Worm (Caenorhabditis elegans) whole organism, L1 larva: Measurements from ENCODE around the gene F21C10.7.

Source experiments
- C16A3.4 ChIP-seq: fragments of 150-350 bp; optimal IDR thresholded peaks from 2 replicates; lab custom pipeline; 2014; ENCODE audit warnings: missing biosample characterization, missing genetic modification characterization
- F16B12.6 ChIP-seq: fragments of 150-350 bp; optimal IDR thresholded peaks from 2 replicates; lab custom pipeline; 2014; ENCODE audit warnings: missing biosample characterization, missing genetic modification characterization
- Y116A8C.19 ChIP-seq: sonication (generic microtip); optimal IDR thresholded peaks from 2 replicates; lab custom pipeline; 2016; ENCODE audit warnings: missing compliant biosample characterization, missing genetic modification characterization, borderline replicate concordance
- aha-1 ChIP-seq: fragments of 150-350 bp; optimal IDR thresholded peaks from 2 replicates; lab custom pipeline; 2014; ENCODE audit warnings: missing biosample characterization, missing genetic modification characterization
- aly-2 ChIP-seq: fragments of 150-350 bp; optimal IDR thresholded peaks from 2 replicates; lab custom pipeline; 2014; ENCODE audit warnings: missing biosample characterization, missing genetic modification characterization
- blmp-1 ChIP-seq: fragments of 150-350 bp; optimal IDR thresholded peaks from 2 replicates; lab custom pipeline; 2014; ENCODE audit warnings: missing biosample characterization, missing genetic modification characterization
- ceh-8 ChIP-seq: fragments of 200-800 bp; sonication (Bioruptor generic); optimal IDR thresholded peaks from 2 replicates; lab custom pipeline; 2018; ENCODE audit warnings: mild to moderate bottlenecking, missing genetic modification characterization, moderate library complexity, missing compliant biosample characterization
- ceh-82 ChIP-seq, 3 experiments: fragments of 150-350 bp in 1 of 3; sonication (generic microtip) in 2 of 3; optimal IDR thresholded peaks; 2 replicates each; lab custom pipeline; 2014 to 2017; ENCODE audit warnings: missing biosample characterization in 3 of 3, missing genetic modification characterization in 3 of 3
- ceh-90 ChIP-seq: sonication (generic microtip); optimal IDR thresholded peaks from 2 replicates; lab custom pipeline; 2016; ENCODE audit warnings: missing genetic modification characterization, missing compliant biosample characterization
- ces-1 ChIP-seq: fragments of 150-350 bp; optimal IDR thresholded peaks from 2 replicates; lab custom pipeline; 2014; ENCODE audit warnings: missing biosample characterization, missing genetic modification reagents, missing genetic modification characterization
- dpl-1 ChIP-seq, 3 experiments: fragments of 150-350 bp in 2 of 3; sonication (generic microtip) in 1 of 3; optimal IDR thresholded peaks; 2 replicates each; lab custom pipeline; 2014 to 2017; ENCODE audit warnings: missing biosample characterization in 3 of 3, missing genetic modification characterization in 3 of 3, missing genetic modification reagents in 3 of 3
- dsc-1 ChIP-seq: sonication (generic microtip); optimal IDR thresholded peaks from 2 replicates; lab custom pipeline; 2016; ENCODE audit warnings: mild to moderate bottlenecking, missing genetic modification characterization, missing compliant biosample characterization
- efl-1 ChIP-seq, 4 experiments: fragments of 150-350 bp; optimal IDR thresholded peaks in 3 of 4; peaks in 1 of 4; 1 replicate in 1 of 4; 2 replicates in 3 of 4; lab custom pipeline; 2014; ENCODE audit warnings: missing biosample characterization in 2 of 4, missing genetic modification characterization in 2 of 4, missing genetic modification reagents in 2 of 4
- efl-3 ChIP-seq: fragments of 200-800 bp; sonication (Bioruptor generic); optimal IDR thresholded peaks from 2 replicates; lab custom pipeline; 2018; ENCODE audit warnings: mild to moderate bottlenecking, missing genetic modification characterization, missing compliant biosample characterization
- elt-2 ChIP-seq: sonication (generic microtip); optimal IDR thresholded peaks from 2 replicates; lab custom pipeline; 2016; ENCODE audit warnings: missing genetic modification characterization, mild to moderate bottlenecking, inconsistent platforms, missing compliant biosample characterization, missing genetic modification reagents
- fkh-10 ChIP-seq: sonication (generic microtip); optimal IDR thresholded peaks from 2 replicates; lab custom pipeline; 2017; ENCODE audit warnings: missing biosample characterization, missing genetic modification reagents, missing genetic modification characterization
- fkh-4 ChIP-seq: sonication (generic microtip); optimal IDR thresholded peaks from 2 replicates; lab custom pipeline; 2016; ENCODE audit warnings: missing compliant biosample characterization, missing genetic modification characterization, borderline replicate concordance
- fkh-8 ChIP-seq: sonication (generic microtip); optimal IDR thresholded peaks from 2 replicates; lab custom pipeline; 2016; ENCODE audit warnings: mild to moderate bottlenecking, missing genetic modification characterization, missing compliant biosample characterization
- grh-1 ChIP-seq: fragments of 200-800 bp; sonication (Bioruptor generic); IDR thresholded peaks from 2 replicates; pipeline ENCODE4 v1.3.6; 2022; ENCODE audit warnings: missing genetic modification reagents, missing genetic modification characterization, missing compliant biosample characterization
- hlh-17 ChIP-seq: fragments of 200-800 bp; sonication (Bioruptor generic); optimal IDR thresholded peaks from 2 replicates; lab custom pipeline; 2018; ENCODE audit warnings: missing genetic modification characterization, mild to moderate bottlenecking, missing compliant biosample characterization, moderate library complexity, borderline replicate concordance
- irx-1 ChIP-seq: sonication (generic microtip); optimal IDR thresholded peaks from 2 replicates; lab custom pipeline; 2016; ENCODE audit warnings: missing genetic modification characterization, missing compliant biosample characterization
- isw-1 ChIP-seq: fragments of 200-800 bp; sonication (Bioruptor generic); IDR thresholded peaks from 2 replicates; pipeline ENCODE4 v1.3.6; 2022; ENCODE audit warnings: missing genetic modification characterization, missing compliant biosample characterization
- jun-1 ChIP-seq: fragments of 150-350 bp; optimal IDR thresholded peaks from 2 replicates; lab custom pipeline; 2014; ENCODE audit warnings: missing biosample characterization, missing genetic modification reagents, missing genetic modification characterization
- lin-15B ChIP-seq: fragments of 150-350 bp; sonication (generic microtip); optimal IDR thresholded peaks from 3 replicates; lab custom pipeline; 2014; ENCODE audit warnings: missing biosample characterization, missing genetic modification characterization
- mdl-1 ChIP-seq, 2 experiments: fragments of 150-350 bp; optimal IDR thresholded peaks; 2 replicates each; lab custom pipeline; 2014 to 2017; ENCODE audit warnings: missing biosample characterization in 2 of 2, missing genetic modification characterization in 2 of 2, inconsistent platforms in 1 of 2
- mef-2 ChIP-seq: fragments of 150-350 bp; optimal IDR thresholded peaks from 2 replicates; lab custom pipeline; 2014; ENCODE audit warnings: missing biosample characterization, missing genetic modification characterization
- mep-1 ChIP-seq: fragments of 150-350 bp; optimal IDR thresholded peaks from 2 replicates; lab custom pipeline; 2014; ENCODE audit warnings: missing biosample characterization, missing genetic modification characterization
- nhr-19 ChIP-seq: fragments of 200-800 bp; sonication (Bioruptor generic); conservative IDR thresholded peaks from 2 replicates; pipeline ENCODE4 v1.3.6; 2022; ENCODE audit warnings: missing genetic modification characterization, missing compliant biosample characterization
- nhr-20 ChIP-seq: sonication (generic microtip); optimal IDR thresholded peaks from 2 replicates; lab custom pipeline; 2016; ENCODE audit warnings: mild to moderate bottlenecking, missing genetic modification characterization, missing compliant biosample characterization
- nhr-28 ChIP-seq: fragments of 150-350 bp; optimal IDR thresholded peaks from 2 replicates; lab custom pipeline; 2014; ENCODE audit warnings: missing biosample characterization, missing genetic modification characterization
- nhr-47 ChIP-seq: sonication (generic microtip); optimal IDR thresholded peaks from 2 replicates; lab custom pipeline; 2016; ENCODE audit warnings: mild to moderate bottlenecking, missing genetic modification characterization, moderate library complexity, missing compliant biosample characterization
- nhr-84 ChIP-seq: sonication (generic microtip); optimal IDR thresholded peaks from 2 replicates; lab custom pipeline; 2017; ENCODE audit warnings: missing biosample characterization, missing genetic modification characterization
- nhr-85 ChIP-seq: sonication (generic microtip); peaks from one replicate; lab custom pipeline; 2016; ENCODE audit warnings: missing genetic modification characterization, inconsistent platforms, missing compliant biosample characterization
- pag-3 ChIP-seq: sonication (generic microtip); optimal IDR thresholded peaks from 2 replicates; lab custom pipeline; 2017; ENCODE audit warnings: missing genetic modification characterization, mild to moderate bottlenecking, missing compliant biosample characterization, antibody characterized with exemption, borderline replicate concordance; ENCODE audit not compliant: insufficient read depth
- pax-3 ChIP-seq: fragments of 200-800 bp; sonication (Bioruptor generic); optimal IDR thresholded peaks from 2 replicates; lab custom pipeline; 2018; ENCODE audit warnings: mild to moderate bottlenecking, missing genetic modification characterization, moderate library complexity, missing compliant biosample characterization
- pqm-1 ChIP-seq: sonication (generic microtip); optimal IDR thresholded peaks from 3 replicates; lab custom pipeline; 2017; ENCODE audit warnings: missing biosample characterization, missing genetic modification characterization
- sox-4 ChIP-seq: sonication (generic microtip); optimal IDR thresholded peaks from 2 replicates; lab custom pipeline; 2016; ENCODE audit warnings: missing genetic modification characterization, missing compliant biosample characterization
- sptf-1 ChIP-seq: fragments of 150-350 bp; optimal IDR thresholded peaks from 2 replicates; lab custom pipeline; 2014; ENCODE audit warnings: missing biosample characterization, missing genetic modification characterization
- sup-37 ChIP-seq: fragments of 200-800 bp; sonication (Bioruptor generic); optimal IDR thresholded peaks from 2 replicates; lab custom pipeline; 2018; ENCODE audit warnings: mild to moderate bottlenecking, missing genetic modification characterization, missing compliant biosample characterization
- tlp-1 ChIP-seq: fragments of 150-350 bp; optimal IDR thresholded peaks from 2 replicates; lab custom pipeline; 2014; ENCODE audit warnings: missing biosample characterization, missing genetic modification characterization
- unc-130 ChIP-seq: fragments of 150-350 bp; optimal IDR thresholded peaks from 2 replicates; lab custom pipeline; 2017; ENCODE audit warnings: missing biosample characterization, missing genetic modification characterization, inconsistent platforms
- unc-62 ChIP-seq: fragments of 150-350 bp; optimal IDR thresholded peaks from 2 replicates; lab custom pipeline; 2014; ENCODE audit warnings: missing biosample characterization, missing genetic modification reagents, missing genetic modification characterization
- unc-86 ChIP-seq: sonication (generic microtip); optimal IDR thresholded peaks from 2 replicates; lab custom pipeline; 2016; ENCODE audit warnings: missing genetic modification characterization, missing compliant biosample characterization
- vab-15 ChIP-seq: sonication (generic microtip); optimal IDR thresholded peaks from 2 replicates; lab custom pipeline; 2017; ENCODE audit warnings: missing genotype, mild to moderate bottlenecking, missing genetic modification characterization, missing compliant biosample characterization
- xbp-1 ChIP-seq: sonication (generic microtip); optimal IDR thresholded peaks from 2 replicates; lab custom pipeline; 2016; ENCODE audit warnings: missing genetic modification characterization, missing compliant biosample characterization
- zag-1 ChIP-seq: fragments of 150-350 bp; optimal IDR thresholded peaks from 2 replicates; lab custom pipeline; 2014; ENCODE audit warnings: missing biosample characterization, missing genetic modification characterization
- zip-4 ChIP-seq: fragments of 200-800 bp; sonication (Bioruptor generic); optimal IDR thresholded peaks from 2 replicates; lab custom pipeline; 2018; ENCODE audit warnings: mild to moderate bottlenecking, missing genetic modification characterization, moderate library complexity, missing compliant biosample characterization

F21C10.7 gene

DNA sequence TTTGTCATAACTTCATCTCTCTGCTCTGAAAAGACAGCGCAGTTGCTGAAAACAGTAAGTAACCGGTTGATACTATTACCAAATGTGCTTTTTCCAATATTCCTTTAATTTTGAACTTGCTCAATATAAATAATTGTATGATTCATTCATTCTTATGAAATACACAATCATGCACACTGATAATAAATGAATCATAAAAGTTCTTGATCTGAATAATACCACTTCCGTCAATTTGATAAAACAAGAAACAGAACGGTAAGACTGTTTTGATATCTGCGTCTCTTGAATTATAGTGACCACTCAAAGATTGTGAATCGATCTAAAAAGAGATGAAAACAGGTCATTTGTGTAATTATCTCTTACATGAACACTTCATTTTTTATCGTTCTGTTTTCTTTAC, 13.7 kb downstream of the F21C10.7 start, which contains the start of gene F21C10.4:
Gene F21C10.4 (plus strand): TSS at position 301 of the 400 bp plus-strand sequence.
- TF ChIP-seq efl-1 (optimal IDR thresholded peaks at IDR 0.05; lab: Kevin White, UChicago) (no peak), efl-1 (GFP tag; optimal IDR thresholded peaks at IDR 0.05 in 1 of 2; lab: Kevin White, UChicago) (peak in 1 of 2 experiments; percentile 35), nhr-19 (no peak)

DNA sequence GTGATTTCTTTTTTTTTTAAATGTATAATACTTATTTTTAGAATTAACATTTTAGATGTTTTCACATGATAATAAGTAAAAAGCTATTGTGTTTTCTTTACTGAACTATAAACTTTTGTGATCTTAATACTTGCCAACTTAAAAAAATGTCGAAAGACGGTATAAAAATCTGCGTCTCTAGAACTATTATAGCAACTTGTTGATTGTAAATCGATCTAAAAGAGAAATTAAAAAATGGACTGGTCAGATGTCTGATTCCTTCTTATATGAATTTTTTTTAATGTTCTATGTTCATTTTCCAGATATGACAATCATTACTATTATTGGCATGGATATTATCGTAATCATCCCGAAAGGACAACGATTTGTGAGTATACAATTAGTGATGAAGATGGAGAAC, 15.2 kb downstream of the F21C10.7 start, which contains the start of gene F21C10.3:
Gene F21C10.3 (plus strand): TSS at position 301 of the 400 bp plus-strand sequence.
- no peak for TF ChIP-seq ceh-8 (GFP tag; lab: Kevin White, UChicago)
- TF ChIP-seq dsc-1 (tag; lab: Kevin White, UChicago), result no peak

DNA sequence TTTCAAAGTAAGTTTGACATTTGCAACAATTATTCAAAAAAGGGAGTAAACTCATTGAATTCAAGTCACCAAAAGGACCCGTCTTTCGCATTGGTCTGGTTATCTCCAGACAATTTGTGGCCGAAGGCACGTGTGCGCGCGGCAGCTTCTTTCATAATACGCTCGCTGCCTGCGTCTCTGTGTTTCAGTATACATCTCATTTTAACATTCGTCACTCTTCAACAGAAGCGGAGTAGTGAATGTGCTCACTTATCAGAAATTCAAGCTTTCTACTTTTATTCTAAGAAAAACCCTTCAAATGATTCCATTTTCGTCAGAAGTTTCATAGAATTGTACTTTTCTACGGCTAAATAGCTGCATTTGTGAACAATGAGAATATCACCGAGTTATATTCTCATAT, 16.0 kb downstream of the F21C10.7 start:
- TF ChIP-seq aly-2 (tag; lab: Kevin White, UChicago), result no peak
- TF ChIP-seq efl-1 (optimal IDR thresholded peaks at IDR 0.05; lab: Kevin White, UChicago), result peak; percentile 40 to 46
- TF ChIP-seq efl-1 (GFP tag; optimal IDR thresholded peaks at IDR 0.05 in 1 of 2; lab: Kevin White, UChicago), result peak; percentile 25 to 89
- TF ChIP-seq unc-130, result no peak
- no peak for TF ChIP-seq tlp-1
- peak; percentile 31 for TF ChIP-seq fkh-10
- TF ChIP-seq C16A3.4 (tag; lab: Kevin White, UChicago), result no peak
- no peak for TF ChIP-seq ces-1 (GFP tag; lab: Kevin White, UChicago)
- TF ChIP-seq zag-1 (tag; lab: Kevin White, UChicago), result no peak
- no peak for TF ChIP-seq unc-62 (GFP tag; lab: Kevin White, UChicago)
- peak; percentile 24 for TF ChIP-seq irx-1 (tag; lab: Kevin White, UChicago)
- peak; percentile 35 for TF ChIP-seq pag-3 (tag; lab: Kevin White, UChicago)
- peak; percentile 64 for TF ChIP-seq xbp-1 (tag; lab: Kevin White, UChicago)
- no peak for TF ChIP-seq vab-15 (tag; lab: Kevin White, UChicago)
- peak; percentile 77 for TF ChIP-seq sox-4
- peak; percentile 72 for TF ChIP-seq nhr-20 (tag; lab: Kevin White, UChicago)
- TF ChIP-seq ceh-8 (GFP tag; lab: Kevin White, UChicago), result peak; percentile 9
- no peak for TF ChIP-seq elt-2
- TF ChIP-seq jun-1 (tag; lab: Kevin White, UChicago), result peak; percentile 40
- TF ChIP-seq pax-3, result peak; percentile 77
- no peak for TF ChIP-seq grh-1 (GFP tag; lab: Robert Waterston, UW)
- TF ChIP-seq nhr-28, result no peak
- peak in 1 of 2 experiments; percentile 35 for TF ChIP-seq mdl-1 (tag; optimal IDR thresholded peaks at IDR 0.05; lab: Kevin White, UChicago)
- TF ChIP-seq sptf-1 (tag; lab: Kevin White, UChicago), result no peak
- TF ChIP-seq dsc-1 (tag; lab: Kevin White, UChicago), result peak; percentile 84
- TF ChIP-seq dpl-1 (GFP tag; optimal IDR thresholded peaks at IDR 0.05; lab: Kevin White, UChicago), result peak in 1 of 3 experiments; percentile 41
- no peak for TF ChIP-seq pqm-1 (tag; lab: Kevin White, UChicago)
- TF ChIP-seq mep-1 (tag; lab: Kevin White, UChicago), result peak; percentile 42
- TF ChIP-seq hlh-17, result no peak
- no peak for TF ChIP-seq Y116A8C.19 (tag; lab: Kevin White, UChicago)
- no peak for TF ChIP-seq zip-4 (GFP tag; lab: Kevin White, UChicago)
- TF ChIP-seq lin-15B (tag; lab: Kevin White, UChicago), result no peak
- peak; percentile 91 for TF ChIP-seq unc-86 (tag; lab: Kevin White, UChicago)
- no peak for TF ChIP-seq aha-1 (tag; lab: Kevin White, UChicago)
- no peak for TF ChIP-seq nhr-84
- peak; percentile 6 to 54 (median 43) for TF ChIP-seq ceh-82 (tag; optimal IDR thresholded peaks at IDR 0.05; lab: Kevin White, UChicago)
- peak; percentile 99 for TF ChIP-seq fkh-8 (tag; lab: Kevin White, UChicago)
- no peak for TF ChIP-seq blmp-1 (tag; lab: Kevin White, UChicago)
- TF ChIP-seq nhr-47 (tag; lab: Kevin White, UChicago), result peak; percentile 87
- no peak for TF ChIP-seq F16B12.6 (tag; lab: Kevin White, UChicago)
- no peak for TF ChIP-seq efl-3
- TF ChIP-seq nhr-85 (tag; lab: Kevin White, UChicago), result no peak
- TF ChIP-seq mef-2 (tag; lab: Kevin White, UChicago), result peak; percentile 87
- no peak for TF ChIP-seq sup-37 (GFP tag; lab: Kevin White, UChicago)
- no peak for TF ChIP-seq fkh-4 (tag; lab: Kevin White, UChicago)
- no peak for TF ChIP-seq ceh-90 (tag; lab: Kevin White, UChicago)
- peak; percentile 25; the same call in 1 of the 2 replicates for TF ChIP-seq isw-1 (GFP tag; lab: Robert Waterston, UW)
